Worm (Caenorhabditis elegans) whole organism, L3 larva: ENCODE results near the gene F59C12.4.

Experiments used
- elt-3 ChIP-seq, 3 experiments: fragments of 150-350 bp in 1 of 3; sonication (generic microtip) in 2 of 3; optimal IDR thresholded peaks; 2 replicates in 2 of 3; 4 replicates in 1 of 3; lab custom pipeline; 2014 to 2017; ENCODE audit warnings: missing biosample characterization in 3 of 3, missing genetic modification characterization in 3 of 3
- lsy-12 ChIP-seq: sonication (generic microtip); optimal IDR thresholded peaks from 2 replicates; lab custom pipeline; 2016; ENCODE audit warnings: mild to moderate bottlenecking, missing genetic modification characterization, missing compliant biosample characterization
- nhr-28 ChIP-seq: fragments of 150-350 bp; optimal IDR thresholded peaks from 2 replicates; lab custom pipeline; 2014; ENCODE audit warnings: missing biosample characterization, missing genetic modification characterization
- pqm-1 ChIP-seq: fragments of 150-350 bp; optimal IDR thresholded peaks from 2 replicates; lab custom pipeline; 2017; ENCODE audit warnings: missing biosample characterization, missing genetic modification characterization, inconsistent platforms
- unc-62 ChIP-seq: fragments of 150-350 bp; sonication (generic microtip); optimal IDR thresholded peaks from 4 replicates; lab custom pipeline; 2014; ENCODE audit warnings: missing biosample characterization, missing genetic modification reagents, missing genetic modification characterization
- zag-1 ChIP-seq: fragments of 150-350 bp; optimal IDR thresholded peaks from 2 replicates; lab custom pipeline; 2014; ENCODE audit warnings: missing biosample characterization, missing genetic modification characterization
- ztf-11 ChIP-seq: fragments of 150-350 bp; optimal IDR thresholded peaks from 2 replicates; lab custom pipeline; 2014; ENCODE audit warnings: missing biosample characterization, missing genetic modification characterization

DNA sequence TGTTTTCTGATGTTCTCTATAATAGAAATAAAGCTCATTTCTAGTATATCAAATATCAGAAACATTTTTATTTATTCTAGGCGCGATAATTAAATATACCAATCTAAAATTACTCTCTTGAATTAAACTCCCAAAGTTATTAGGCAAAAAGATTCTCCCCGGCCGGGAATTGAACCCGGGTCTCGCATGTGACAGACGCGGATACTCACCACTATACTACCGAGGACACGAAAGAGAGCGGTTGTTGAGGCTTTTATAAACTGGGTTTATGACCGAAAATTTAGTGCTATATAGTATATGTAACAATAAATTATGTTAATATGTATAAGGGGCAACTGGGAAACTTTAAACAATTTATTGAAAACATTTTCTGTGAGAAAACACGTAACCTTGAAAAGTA lies 2.1 kb upstream of the F59C12.4 start:
- peak; percentile 20 for TF ChIP-seq pqm-1 (tag; lab: Kevin White, UChicago)
- no peak for TF ChIP-seq elt-3 (tag; optimal IDR thresholded peaks at IDR 0.05; lab: Kevin White, UChicago)
- TF ChIP-seq ztf-11 (tag; lab: Kevin White, UChicago), result no peak
- no peak for TF ChIP-seq unc-62 (GFP tag; lab: Kevin White, UChicago)
- TF ChIP-seq lsy-12, result no peak
- TF ChIP-seq nhr-28 (tag; lab: Kevin White, UChicago), result no peak
- no peak for TF ChIP-seq zag-1 (tag; lab: Kevin White, UChicago)
